Worm (Caenorhabditis elegans): Measurements from ENCODE around the gene pals-38.

The pals-38 gene

DNA sequence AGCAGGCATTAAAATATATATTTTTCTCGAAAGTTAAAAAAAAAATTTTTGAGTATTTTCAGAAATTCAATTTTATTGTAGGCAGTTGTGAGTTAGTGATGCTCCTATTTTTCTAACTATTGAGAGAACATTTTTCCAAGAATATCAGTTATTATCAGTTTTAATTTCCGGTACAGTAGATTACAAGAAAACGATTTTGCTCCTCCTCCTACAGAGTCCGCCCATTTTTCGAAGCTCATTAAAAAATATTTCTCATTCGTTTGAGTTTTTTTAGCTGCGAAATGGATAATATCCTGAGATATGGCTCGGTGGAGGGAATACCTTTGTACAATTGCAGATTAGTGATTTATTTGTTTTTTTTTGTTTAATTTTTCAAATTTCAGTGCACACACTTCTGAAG is 37.8 kb upstream of the pals-38 start, which contains the start of gene srt-39:
srt-39 (plus strand) TSS at position 301 of the 400 bp plus-strand sequence.
- TF ChIP-seq aly-2 (tag; optimal IDR thresholded peaks at IDR 0.05) = no peak
- no peak for TF ChIP-seq lsy-2 (tag; optimal IDR thresholded peaks at IDR 0.05)
- TF ChIP-seq nhr-12 (tag; optimal IDR thresholded peaks at IDR 0.05) = no peak
- TF ChIP-seq lin-13 (GFP tag; optimal IDR thresholded peaks at IDR 0.05) = no peak
- no peak for TF ChIP-seq nhr-71 (tag; optimal IDR thresholded peaks at IDR 0.05)
- no peak for TF ChIP-seq mep-1 (tag; optimal IDR thresholded peaks at IDR 0.05)
- TF ChIP-seq elt-3 (tag; optimal IDR thresholded peaks at IDR 0.05) = no peak
- no peak for TF ChIP-seq ztf-4 (tag; optimal IDR thresholded peaks at IDR 0.05)
- no peak for TF ChIP-seq nhr-76 (tag; optimal IDR thresholded peaks at IDR 0.05)
- no peak for TF ChIP-seq unc-86 (tag; optimal IDR thresholded peaks at IDR 0.05)
- TF ChIP-seq nhr-19 (GFP tag; conservative IDR thresholded peaks at IDR 0.05) = no peak
- no peak for TF ChIP-seq C16A3.4 (tag; optimal IDR thresholded peaks at IDR 0.05)
- TF ChIP-seq hlh-17 (GFP tag; optimal IDR thresholded peaks at IDR 0.05; ENCODE audit: borderline replicate concordance) = no peak
- no peak for TF ChIP-seq egl-13 (tag; optimal IDR thresholded peaks at IDR 0.05)
- TF ChIP-seq rnt-1 (tag; optimal IDR thresholded peaks at IDR 0.05) = no peak
- no peak for TF ChIP-seq blmp-1 (tag; optimal IDR thresholded peaks at IDR 0.05)
- no peak for TF ChIP-seq dsc-1 (tag; optimal IDR thresholded peaks at IDR 0.05)

ce11 chrV:12478990-12479389 is 32.2 kb upstream of the pals-38 start:
- no peak for TF ChIP-seq nhr-90 (tag; optimal IDR thresholded peaks at IDR 0.05; ENCODE audit: poor library complexity)
- TF ChIP-seq nhr-85 (tag) = no peak
- TF ChIP-seq mep-1 (tag; optimal IDR thresholded peaks at IDR 0.05) = peak; percentile 32
- no peak for TF ChIP-seq nhr-76 (tag; optimal IDR thresholded peaks at IDR 0.05)
- TF ChIP-seq unc-86 (tag; optimal IDR thresholded peaks at IDR 0.05) = no peak
- TF ChIP-seq sptf-1 (tag; optimal IDR thresholded peaks at IDR 0.05) = no peak
- peak; percentile 95 for TF ChIP-seq pag-3 (tag; optimal IDR thresholded peaks at IDR 0.05; ENCODE audit: borderline replicate concordance, insufficient read depth)
- peak; percentile 79 for TF ChIP-seq lin-14 (GFP tag; optimal IDR thresholded peaks at IDR 0.05)
- no peak for TF ChIP-seq lin-13 (GFP tag; optimal IDR thresholded peaks at IDR 0.05)
- TF ChIP-seq snu-23 (GFP tag; optimal IDR thresholded peaks at IDR 0.05) = peak; percentile 11
- no peak for TF ChIP-seq ztf-11 (tag; optimal IDR thresholded peaks at IDR 0.05)
- TF ChIP-seq lsy-2 (tag; optimal IDR thresholded peaks at IDR 0.05) = peak in 1 of 2 experiments; percentile 39
- TF ChIP-seq nhr-19 (GFP tag; conservative IDR thresholded peaks at IDR 0.05) = 0 out of 2 replicates have a peak, but pooled peaks have one; percentile 17
- TF ChIP-seq unc-30 (tag; optimal IDR thresholded peaks at IDR 0.05) = no peak
- TF ChIP-seq alr-1 (tag; optimal IDR thresholded peaks at IDR 0.05; ENCODE audit: borderline replicate concordance) = no peak
- TF ChIP-seq rnt-1 (tag; optimal IDR thresholded peaks at IDR 0.05) = peak; percentile 44
- TF ChIP-seq hlh-17 (GFP tag; optimal IDR thresholded peaks at IDR 0.05; ENCODE audit: borderline replicate concordance) = no peak
- TF ChIP-seq nhr-71 (tag; optimal IDR thresholded peaks at IDR 0.05) = peak; percentile 40
- TF ChIP-seq lin-15B (tag; optimal IDR thresholded peaks at IDR 0.05) = no peak

- TF ChIP-seq egl-27 (tag; optimal IDR thresholded peaks at IDR 0.05) (no peak), C34B4.2 (tag; optimal IDR thresholded peaks at IDR 0.05) (no peak), lin-14 (GFP tag; optimal IDR thresholded peaks at IDR 0.05) (no peak), vab-15 (tag; optimal IDR thresholded peaks at IDR 0.05) (no peak), lin-35 (GFP tag; optimal IDR thresholded peaks at IDR 0.05) (no peak), lin-15B (tag; optimal IDR thresholded peaks at IDR 0.05) (no peak), rnt-1 (tag; optimal IDR thresholded peaks at IDR 0.05) (no peak), lir-3 (tag; optimal IDR thresholded peaks at IDR 0.05; ENCODE audit: poor library complexity) (no peak), unc-86 (tag; optimal IDR thresholded peaks at IDR 0.05) (no peak), elt-2 (tag; optimal IDR thresholded peaks at IDR 0.05) (no peak)
Observed at ce11 chrV:12478111-12478510, 31.3 kb upstream of the pals-38 start, which contains the start of gene atn-1. Gene atn-1, plus strand, starts transcription at chrV:12478411.

DNA sequence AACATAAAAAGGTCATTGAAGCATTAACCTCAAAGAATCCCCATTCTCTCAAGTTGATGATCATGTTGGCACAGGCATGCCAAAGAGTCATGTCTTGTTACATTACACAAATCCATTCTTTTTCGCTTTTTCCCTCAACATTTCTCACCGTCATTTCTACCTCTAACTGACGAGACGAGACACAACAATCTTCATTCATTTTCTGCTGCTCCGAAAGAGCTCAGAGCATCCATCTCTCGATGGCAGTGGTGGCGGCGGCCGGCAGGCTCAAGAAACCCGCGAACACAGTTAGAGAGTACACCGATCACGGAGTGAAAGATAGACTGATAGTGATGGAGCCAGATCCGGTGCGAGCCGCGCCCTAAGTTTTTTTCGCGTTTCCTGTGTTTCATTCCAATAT is 30.3 kb upstream of the pals-38 start:
- TF ChIP-seq lin-14 (GFP tag; optimal IDR thresholded peaks at IDR 0.05) = peak; percentile 70
- TF ChIP-seq aha-1 (tag; optimal IDR thresholded peaks at IDR 0.05) = no peak
- TF ChIP-seq nhr-19 (GFP tag; conservative IDR thresholded peaks at IDR 0.05) = 0 out of 2 replicates have a peak, but pooled peaks have one; percentile 10
- TF ChIP-seq mef-2 (tag; optimal IDR thresholded peaks at IDR 0.05) = no peak
- peak in 1 of 2 experiments; percentile 9 for TF ChIP-seq lin-35 (GFP tag; optimal IDR thresholded peaks at IDR 0.05)
- no peak for TF ChIP-seq nhr-47 (tag; optimal IDR thresholded peaks at IDR 0.05)
- TF ChIP-seq rnt-1 (tag; optimal IDR thresholded peaks at IDR 0.05) = peak; percentile 61
- peak; percentile 99 for TF ChIP-seq pag-3 (tag; optimal IDR thresholded peaks at IDR 0.05; ENCODE audit: borderline replicate concordance, insufficient read depth)
- TF ChIP-seq unc-130 (tag; optimal IDR thresholded peaks at IDR 0.05) = peak; percentile 10
- no peak for TF ChIP-seq lsy-2 (tag; optimal IDR thresholded peaks at IDR 0.05)
- TF ChIP-seq nhr-76 (tag; optimal IDR thresholded peaks at IDR 0.05) = no peak
- peak; percentile 41 for TF ChIP-seq nhr-71 (tag; optimal IDR thresholded peaks at IDR 0.05)
- no peak for TF ChIP-seq lin-39 (tag; optimal IDR thresholded peaks at IDR 0.05)
- TF ChIP-seq hlh-4 (tag; optimal IDR thresholded peaks at IDR 0.05) = no peak
- TF ChIP-seq snu-23 (GFP tag; optimal IDR thresholded peaks at IDR 0.05) = peak; percentile 23
